Fruit fly (Drosophila melanogaster) whole organism, wandering third instar larva: Measurements from ENCODE around the gene Rpp14a.

ENCODE experiments used
- CG9705 ChIP-seq: fragments of 200-800 bp; sonication (Bioruptor generic); optimal IDR thresholded peaks from 2 replicates; lab custom pipeline; 2018; ENCODE audit warnings: missing biosample characterization, mild to moderate bottlenecking, missing genetic modification characterization
- GATAd ChIP-seq: sonication (Bioruptor generic); optimal IDR thresholded peaks from 2 replicates; lab custom pipeline; 2016; ENCODE audit warnings: missing biosample characterization, missing genetic modification characterization
- Hr78 ChIP-seq: fragments of >200 bp; optimal IDR thresholded peaks from 2 replicates; lab custom pipeline; 2017; ENCODE audit warnings: missing biosample characterization, missing genetic modification characterization
- Hr83 ChIP-seq: fragments of 200-300 bp; sonication (Bioruptor generic); optimal IDR thresholded peaks from 2 replicates; lab custom pipeline; 2016; ENCODE audit warnings: missing biosample characterization, mild to moderate bottlenecking, missing genetic modification characterization, moderate library complexity; ENCODE audit not compliant: poor library complexity, severe bottlenecking
- Myc ChIP-seq: fragments of >200 bp; optimal IDR thresholded peaks from 2 replicates; lab custom pipeline; 2017
- N ChIP-seq: fragments of >200 bp; optimal IDR thresholded peaks from 2 replicates; lab custom pipeline; 2018; ENCODE audit warnings: missing biosample characterization, missing external identifiers, missing genetic modification characterization
- br ChIP-seq: fragments of 200-800 bp; sonication (Bioruptor generic); optimal IDR thresholded peaks from 2 replicates; lab custom pipeline; 2016; ENCODE audit warnings: missing biosample characterization, missing genetic modification characterization
- fru ChIP-seq: fragments of 200-800 bp; sonication (Bioruptor generic); optimal IDR thresholded peaks from 3 replicates; lab custom pipeline; 2016; ENCODE audit warnings: missing biosample characterization, mild to moderate bottlenecking, missing genetic modification characterization
- jim ChIP-seq: fragments of 175-275, 200-325 bp; sonication (Bioruptor generic); optimal IDR thresholded peaks from 2 replicates; lab custom pipeline; 2016; ENCODE audit warnings: missing biosample characterization, mild to moderate bottlenecking, missing genetic modification characterization
- psq ChIP-seq: fragments of 200-800 bp; sonication (Bioruptor generic); optimal IDR thresholded peaks from 3 replicates; lab custom pipeline; 2017; ENCODE audit warnings: missing biosample characterization, mild to moderate bottlenecking, missing genetic modification characterization, moderate library complexity
- sage ChIP-seq: fragments of 200-800 bp; sonication (Bioruptor generic); optimal IDR thresholded peaks from 2 replicates; lab custom pipeline; 2016; ENCODE audit warnings: missing biosample characterization, mild to moderate bottlenecking, missing genetic modification characterization

- TF ChIP-seq jim, result no peak
- TF ChIP-seq br (GFP tag; lab: Kevin White, UChicago), result no peak
- no peak for TF ChIP-seq Myc (lab: Kevin White, UChicago)
- TF ChIP-seq GATAd, result no peak
- no peak for TF ChIP-seq N
- no peak for TF ChIP-seq psq
- no peak for TF ChIP-seq Hr78 (GFP tag; lab: Kevin White, UChicago)
- no peak for TF ChIP-seq sage
- TF ChIP-seq Hr83 (GFP tag; lab: Kevin White, UChicago), result no peak
- TF ChIP-seq fru (GFP tag; lab: Kevin White, UChicago), result no peak
- no peak for TF ChIP-seq CG9705
Measured at dm6 chr3R:30009173-30009572, 47.5 kb upstream of the Rpp14a start, which contains the start of gene CG7912.
